Fruit fly (Drosophila melanogaster) whole organism, embryonic: Measurements from ENCODE around the gene CG7896.

Source experiments
- Bteb2 ChIP-seq: fragments of 200-800 bp; sonication (Bioruptor generic); optimal IDR thresholded peaks from 2 replicates; lab custom pipeline; 2016; ENCODE audit warnings: missing biosample characterization, missing genetic modification characterization
- CG10274 ChIP-seq: fragments of 200-800 bp; sonication (Bioruptor generic); optimal IDR thresholded peaks from 3 replicates; lab custom pipeline; 2017; ENCODE audit warnings: missing biosample characterization, mild to moderate bottlenecking, missing genetic modification characterization
- CG11093 ChIP-seq: fragments of 200-800 bp; sonication (Bioruptor generic); IDR thresholded peaks from 3 replicates; pipeline ENCODE4 v1.3.6; 2022; ENCODE audit warnings: missing biosample characterization, missing genetic modification characterization
- CG12104 ChIP-seq: fragments of 200-800 bp; sonication (Bioruptor generic); optimal IDR thresholded peaks from 3 replicates; lab custom pipeline; 2016; ENCODE audit warnings: missing biosample characterization, missing genetic modification characterization
- CG12236 ChIP-seq: fragments of 200-800 bp; sonication (Bioruptor generic); optimal IDR thresholded peaks from 2 replicates; lab custom pipeline; 2016; ENCODE audit warnings: missing biosample characterization, missing genetic modification characterization
- CG12299 ChIP-seq: fragments of 200-800 bp; sonication (Bioruptor generic); optimal IDR thresholded peaks from 2 replicates; lab custom pipeline; 2018; ENCODE audit warnings: missing biosample characterization, mild to moderate bottlenecking, missing genetic modification characterization
- CG12769 ChIP-seq: fragments of 200-800 bp; sonication (Bioruptor generic); optimal IDR thresholded peaks from 2 replicates; lab custom pipeline; 2019; ENCODE audit warnings: missing biosample characterization, mild to moderate bottlenecking, missing genetic modification characterization, moderate library complexity
- CG15011 ChIP-seq: fragments of 200-800 bp; sonication (Bioruptor generic); optimal IDR thresholded peaks from 3 replicates; lab custom pipeline; 2018; ENCODE audit warnings: missing biosample characterization, mild to moderate bottlenecking, missing genetic modification characterization
- CG17328 ChIP-seq: fragments of 200-800 bp; sonication (Bioruptor generic); IDR thresholded peaks from 2 replicates; pipeline ENCODE4 v1.3.6; 2022; ENCODE audit warnings: missing biosample characterization, missing genetic modification characterization
- CG17385 ChIP-seq: fragments of 200-800 bp; sonication (Bioruptor generic); optimal IDR thresholded peaks from 3 replicates; lab custom pipeline; 2018; ENCODE audit warnings: missing biosample characterization, mild to moderate bottlenecking, missing genetic modification characterization
- CG17802 ChIP-seq: fragments of 200-800 bp; sonication (Bioruptor generic); optimal IDR thresholded peaks from 2 replicates; lab custom pipeline; 2018; ENCODE audit warnings: missing biosample characterization, mild to moderate bottlenecking, missing genetic modification characterization, moderate library complexity
- CG18476 ChIP-seq: fragments of 200-800 bp; sonication (Bioruptor generic); optimal IDR thresholded peaks from 2 replicates; lab custom pipeline; 2016; ENCODE audit warnings: missing biosample characterization, mild to moderate bottlenecking, missing genetic modification characterization
- CG18764 ChIP-seq: fragments of 200-800 bp; sonication (Bioruptor generic); optimal IDR thresholded peaks from 3 replicates; lab custom pipeline; 2016; ENCODE audit warnings: missing biosample characterization, missing genetic modification characterization
- CG2678 ChIP-seq: fragments of 200-800 bp; sonication (Bioruptor generic); optimal IDR thresholded peaks from 3 replicates; lab custom pipeline; 2019; ENCODE audit warnings: missing biosample characterization, mild to moderate bottlenecking, missing genetic modification characterization, moderate library complexity
- CG3847 ChIP-seq: fragments of 200-800 bp; sonication (Bioruptor generic); IDR thresholded peaks from 2 replicates; pipeline ENCODE4 v1.3.6; 2022; ENCODE audit warnings: missing biosample characterization, missing genetic modification characterization
- CG4730 ChIP-seq: fragments of 200-800 bp; sonication (Bioruptor generic); IDR thresholded peaks from 2 replicates; pipeline ENCODE4 v1.3.6; 2022; ENCODE audit warnings: missing biosample characterization, missing genetic modification characterization
- CG5245 ChIP-seq: fragments of 200-800 bp; sonication (Bioruptor generic); optimal IDR thresholded peaks from 3 replicates; lab custom pipeline; 2016; ENCODE audit warnings: missing biosample characterization, missing genetic modification characterization
- CG6654 ChIP-seq: fragments of 200-800 bp; sonication (Bioruptor generic); optimal IDR thresholded peaks from 2 replicates; lab custom pipeline; 2017; ENCODE audit warnings: missing biosample characterization, mild to moderate bottlenecking, missing genetic modification characterization
- CG7556 ChIP-seq: fragments of 200-800 bp; sonication (Bioruptor generic); optimal IDR thresholded peaks from 2 replicates; lab custom pipeline; 2017; ENCODE audit warnings: missing biosample characterization, mild to moderate bottlenecking, missing genetic modification characterization
- CG9727 ChIP-seq: fragments of 200-800 bp; sonication (Bioruptor generic); optimal IDR thresholded peaks from 3 replicates; lab custom pipeline; 2017; ENCODE audit warnings: missing biosample characterization, mild to moderate bottlenecking, missing genetic modification characterization
- CG9932 ChIP-seq: fragments of 200-800 bp; sonication (Bioruptor generic); IDR thresholded peaks from 2 replicates; pipeline ENCODE4 v1.3.6; 2022; ENCODE audit warnings: missing biosample characterization, missing genetic modification characterization
- Chrac-16 ChIP-seq: fragments of 200-800 bp; sonication (Bioruptor generic); optimal IDR thresholded peaks from 3 replicates; lab custom pipeline; 2016; ENCODE audit warnings: missing biosample characterization, missing genetic modification characterization
- GATAe ChIP-seq: fragments of 200-800 bp; sonication (Bioruptor generic); conservative IDR thresholded peaks from 2 replicates; pipeline ENCODE4 v1.3.6; 2022; ENCODE audit warnings: missing biosample characterization, missing genetic modification characterization
- Lhr ChIP-seq: fragments of 200-800 bp; sonication (Bioruptor generic); optimal IDR thresholded peaks from 3 replicates; lab custom pipeline; 2017; ENCODE audit warnings: mild to moderate bottlenecking, missing biosample characterization, missing genetic modification reagents, missing genetic modification characterization
- Max ChIP-seq: fragments of 200-800 bp; sonication (Bioruptor generic); optimal IDR thresholded peaks from 2 replicates; lab custom pipeline; 2016; ENCODE audit warnings: missing biosample characterization, mild to moderate bottlenecking, missing genetic modification characterization
- NK7.1 ChIP-seq: fragments of 200-800 bp; sonication (Bioruptor generic); optimal IDR thresholded peaks from 3 replicates; lab custom pipeline; 2016; ENCODE audit warnings: missing biosample characterization, missing genetic modification characterization
- Sox102F ChIP-seq: fragments of 200-800 bp; sonication (Bioruptor generic); optimal IDR thresholded peaks from 2 replicates; lab custom pipeline; 2018; ENCODE audit warnings: missing biosample characterization, mild to moderate bottlenecking, missing genetic modification characterization, moderate library complexity
- Sry-δ ChIP-seq: fragments of 200-800 bp; sonication (Bioruptor generic); optimal IDR thresholded peaks from 2 replicates; lab custom pipeline; 2016; ENCODE audit warnings: missing biosample characterization, missing genetic modification characterization
- Trl ChIP-seq, 3 experiments: fragments of >200 bp in 2 of 3; fragments of 200-800 bp in 1 of 3; sonication (Bioruptor generic) in 1 of 3; optimal IDR thresholded peaks; 2 replicates in 1 of 3; 3 replicates in 2 of 3; lab custom pipeline; 2016 to 2017; ENCODE audit warnings: missing biosample characterization in 1 of 3, missing genetic modification characterization in 1 of 3
- amos ChIP-seq: fragments of 200-800 bp; sonication (Bioruptor generic); IDR thresholded peaks from 2 replicates; pipeline ENCODE4 v1.3.6; 2022; ENCODE audit warnings: missing biosample characterization, missing genetic modification characterization; ENCODE audit not compliant: partially characterized antibody
- ara ChIP-seq: fragments of 200-800 bp; sonication (Bioruptor generic); IDR thresholded peaks from 2 replicates; pipeline ENCODE4 v1.3.6; 2022; ENCODE audit warnings: missing biosample characterization, missing genetic modification characterization
- bigmax ChIP-seq: fragments of 200-800 bp; sonication (Bioruptor generic); optimal IDR thresholded peaks from 2 replicates; lab custom pipeline; 2018; ENCODE audit warnings: missing biosample characterization, mild to moderate bottlenecking, missing genetic modification characterization
- ci ChIP-seq: fragments of 200-800 bp; sonication (Bioruptor generic); IDR thresholded peaks from 3 replicates; pipeline ENCODE4 v1.3.6; 2022; ENCODE audit warnings: missing biosample characterization, missing genetic modification characterization
- dan ChIP-seq: fragments of 200-800 bp; sonication (Bioruptor generic); IDR thresholded peaks from 2 replicates; pipeline ENCODE4 v1.3.6; 2022; ENCODE audit warnings: missing biosample characterization, missing genetic modification characterization
- danr ChIP-seq: fragments of 200-800 bp; sonication (Bioruptor generic); IDR thresholded peaks from 2 replicates; pipeline ENCODE4 v1.3.6; 2022; ENCODE audit warnings: missing biosample characterization, missing genetic modification characterization
- dmrt11E ChIP-seq: fragments of 200-800 bp; sonication (Bioruptor generic); optimal IDR thresholded peaks from 3 replicates; lab custom pipeline; 2018; ENCODE audit warnings: missing biosample characterization, mild to moderate bottlenecking, missing genetic modification characterization, moderate library complexity
- dpn ChIP-seq, 2 experiments: fragments of 200-800 bp; sonication (Bioruptor generic); optimal IDR thresholded peaks; 3 replicates each; lab custom pipeline; 2016; ENCODE audit warnings: missing biosample characterization in 2 of 2, missing genetic modification characterization in 2 of 2
- fd3F ChIP-seq: fragments of 200-800 bp; sonication (Bioruptor generic); optimal IDR thresholded peaks from 2 replicates; lab custom pipeline; 2018; ENCODE audit warnings: missing biosample characterization, mild to moderate bottlenecking, missing genetic modification characterization, moderate library complexity
- fru ChIP-seq: fragments of >200 bp; optimal IDR thresholded peaks from 2 replicates; lab custom pipeline; 2017
- gt ChIP-seq: fragments of 200-800 bp; sonication (Bioruptor generic); IDR thresholded peaks from 2 replicates; pipeline ENCODE4 v1.3.6; 2022; ENCODE audit warnings: missing biosample characterization, missing genetic modification characterization
- lmd ChIP-seq: fragments of 200-800 bp; sonication (Bioruptor generic); IDR thresholded peaks from 2 replicates; pipeline ENCODE4 v1.3.6; 2022; ENCODE audit warnings: missing biosample characterization, missing genetic modification characterization
- pb ChIP-seq: fragments of 200-800 bp; sonication (Bioruptor generic); optimal IDR thresholded peaks from 3 replicates; lab custom pipeline; 2016; ENCODE audit warnings: missing biosample characterization, missing genetic modification characterization
- peb ChIP-seq: fragments of 200-800 bp; sonication (Bioruptor generic); IDR thresholded peaks from 2 replicates; pipeline ENCODE4 v1.3.6; 2022; ENCODE audit warnings: missing biosample characterization, missing genetic modification characterization
- phol ChIP-seq: fragments of 200-800 bp; sonication (Bioruptor generic); optimal IDR thresholded peaks from 3 replicates; lab custom pipeline; 2018; ENCODE audit warnings: missing biosample characterization, mild to moderate bottlenecking, missing genetic modification characterization, moderate library complexity
- pros ChIP-seq: fragments of 200-800 bp; sonication (Bioruptor generic); optimal IDR thresholded peaks from 3 replicates; lab custom pipeline; 2019; ENCODE audit warnings: missing biosample characterization, mild to moderate bottlenecking, missing genetic modification characterization, moderate library complexity
- pum ChIP-seq: fragments of 200-800 bp; sonication (Bioruptor generic); optimal IDR thresholded peaks from 2 replicates; lab custom pipeline; 2016; ENCODE audit warnings: missing biosample characterization, missing genetic modification characterization
- pzg ChIP-seq: fragments of 200-800 bp; sonication (Bioruptor generic); optimal IDR thresholded peaks from 3 replicates; lab custom pipeline; 2018; ENCODE audit warnings: missing biosample characterization, mild to moderate bottlenecking, missing genetic modification characterization, moderate library complexity
- repo ChIP-seq: fragments of 200-800 bp; sonication (Bioruptor generic); optimal IDR thresholded peaks from 2 replicates; lab custom pipeline; 2016; ENCODE audit warnings: missing biosample characterization, missing genetic modification characterization
- tap ChIP-seq: fragments of 200-800 bp; optimal IDR thresholded peaks from 3 replicates; lab custom pipeline; 2019; ENCODE audit warnings: missing biosample characterization, mild to moderate bottlenecking, missing genetic modification characterization, moderate library complexity
- toy ChIP-seq: fragments of 200-800 bp; sonication (Bioruptor generic); IDR thresholded peaks from 2 replicates; pipeline ENCODE4 v1.3.6; 2022; ENCODE audit warnings: missing biosample characterization, missing genetic modification characterization
- vvl ChIP-seq: fragments of 200-800 bp; sonication (Bioruptor generic); IDR thresholded peaks from 2 replicates; pipeline ENCODE4 v1.3.6; 2022; ENCODE audit warnings: missing biosample characterization, missing genetic modification characterization
- zfh2 ChIP-seq: fragments of 200-800 bp; sonication (Bioruptor generic); optimal IDR thresholded peaks from 2 replicates; lab custom pipeline; 2016; ENCODE audit warnings: missing biosample characterization, missing genetic modification characterization

The CG7896 gene

dm6 chr3R:30021009-30021408, 37.8 kb downstream of the CG7896 start (continued):
- TF ChIP-seq dpn (GFP tag; optimal IDR thresholded peaks at IDR 0.05; lab: Kevin White, UChicago) (no peak), repo (GFP tag; lab: Kevin White, UChicago) (no peak), lmd (peak; percentile 30; the same call in 1 of the 2 replicates), CG15011 (GFP tag; lab: Kevin White, UChicago) (no peak), CG18764 (GFP tag; lab: Kevin White, UChicago) (no peak), CG18476 (no peak), gt (no peak), Chrac-16 (no peak), amos (no peak), CG12769 (tag; lab: Kevin White, UChicago) (no peak), Max (GFP tag; lab: Kevin White, UChicago) (no peak), tap (tag; lab: Kevin White, UChicago) (no peak), CG9932 (GFP tag; lab: Robert Waterston, UW) (no peak), Lhr (GFP tag; lab: Kevin White, UChicago) (no peak), NK7.1 (GFP tag; lab: Kevin White, UChicago) (no peak), pzg (no peak), CG4730 (0 out of 2 replicates have a peak, but pooled peaks have one; percentile 27), Sox102F (no peak), CG7556 (GFP tag; lab: Kevin White, UChicago) (no peak), CG12104 (GFP tag; lab: Kevin White, UChicago) (no peak), pum (GFP tag; lab: Kevin White, UChicago) (no peak), fd3F (GFP tag; lab: Kevin White, UChicago) (no peak), CG12299 (tag; lab: Kevin White, UChicago) (no peak), danr (GFP tag; lab: Robert Waterston, UW) (no peak), CG2678 (tag; lab: Kevin White, UChicago) (peak; percentile 38), phol (tag; lab: Kevin White, UChicago) (peak; percentile 30), CG17385 (GFP tag; lab: Kevin White, UChicago) (no peak), Bteb2 (GFP tag; lab: Kevin White, UChicago) (no peak), pb (GFP tag; lab: Kevin White, UChicago) (no peak), CG6654 (GFP tag; lab: Kevin White, UChicago) (no peak), GATAe (GFP tag; lab: Robert Waterston, UW) (no peak), bigmax (GFP tag; lab: Kevin White, UChicago) (no peak), ara (GFP tag; lab: Robert Waterston, UW) (peak; percentile 39; the same call in 1 of the 2 replicates), Trl (optimal IDR thresholded peaks at IDR 0.05; lab: Kevin White, UChicago) (no peak), Trl (GFP tag; optimal IDR thresholded peaks at IDR 0.05; lab: Kevin White, UChicago) (no peak), fru (lab: Kevin White, UChicago) (no peak), CG11093 (GFP tag; lab: Robert Waterston, UW) (no peak), CG17328 (GFP tag; lab: Robert Waterston, UW) (no peak), toy (GFP tag; lab: Robert Waterston, UW) (no peak), CG17802 (tag; lab: Kevin White, UChicago) (no peak), CG12236 (no peak), CG5245 (GFP tag; lab: Kevin White, UChicago) (no peak), Sry-δ (GFP tag; lab: Kevin White, UChicago) (no peak), CG10274 (GFP tag; lab: Kevin White, UChicago) (no peak), CG3847 (GFP tag; lab: Robert Waterston, UW) (no peak), zfh2 (GFP tag; lab: Kevin White, UChicago) (no peak), vvl (GFP tag; lab: Robert Waterston, UW) (no peak), peb (GFP tag; lab: Robert Waterston, UW) (no peak), ci (GFP tag; lab: Robert Waterston, UW) (no peak), dmrt11E (tag; lab: Kevin White, UChicago) (peak; percentile 1), CG9727 (GFP tag; lab: Kevin White, UChicago) (no peak), pros (no peak), dan (no peak)
